Worm (Caenorhabditis elegans) whole organism, late embryonic: ENCODE measurements around the gene hsp-16.41.

Source experiments
- ama-1 ChIP-seq: fragments of 150-350 bp; optimal IDR thresholded peaks from 2 replicates; lab custom pipeline; 2014
- ceh-6 ChIP-seq: fragments of 200-800 bp; sonication (Bioruptor generic); optimal IDR thresholded peaks from 2 replicates; lab custom pipeline; 2018; ENCODE audit warnings: mild to moderate bottlenecking, missing genetic modification characterization, missing compliant biosample characterization
- ceh-9 ChIP-seq: sonication (generic microtip); optimal IDR thresholded peaks from 2 replicates; lab custom pipeline; 2016; ENCODE audit warnings: mild to moderate bottlenecking, missing genetic modification characterization, inconsistent platforms, missing compliant biosample characterization
- eyg-1 ChIP-seq: sonication (generic microtip); optimal IDR thresholded peaks from 2 replicates; lab custom pipeline; 2016; ENCODE audit warnings: missing genotype, missing genetic modification characterization, missing compliant biosample characterization
- fkh-10 ChIP-seq: fragments of 150-350 bp; optimal IDR thresholded peaks from 2 replicates; lab custom pipeline; 2014; ENCODE audit warnings: missing biosample characterization, missing genetic modification reagents, missing genetic modification characterization
- hlh-30 ChIP-seq: sonication (generic microtip); optimal IDR thresholded peaks from 2 replicates; lab custom pipeline; 2017; ENCODE audit warnings: antibody characterized with exemption, missing genetic modification characterization, missing compliant biosample characterization; ENCODE audit not compliant: insufficient read depth
- lim-6 ChIP-seq: sonication (generic microtip); optimal IDR thresholded peaks from 2 replicates; lab custom pipeline; 2016; ENCODE audit warnings: missing genetic modification characterization, missing compliant biosample characterization
- nfya-1 ChIP-seq: sonication (generic microtip); optimal IDR thresholded peaks from 2 replicates; lab custom pipeline; 2017; ENCODE audit warnings: missing genetic modification characterization, mild to moderate bottlenecking, missing compliant biosample characterization, antibody characterized with exemption, moderate library complexity
- nhr-11 ChIP-seq: fragments of 150-350 bp; optimal IDR thresholded peaks from 2 replicates; lab custom pipeline; 2014; ENCODE audit warnings: missing biosample characterization, missing genetic modification characterization
- nhr-232 ChIP-seq: sonication (generic microtip); optimal IDR thresholded peaks from 2 replicates; lab custom pipeline; 2016; ENCODE audit warnings: missing genetic modification characterization, missing compliant biosample characterization
- odd-2 ChIP-seq: sonication (generic microtip); optimal IDR thresholded peaks from 2 replicates; lab custom pipeline; 2017; ENCODE audit warnings: antibody characterized with exemption, mild to moderate bottlenecking, missing genetic modification characterization, missing compliant biosample characterization
- pha-4 ChIP-seq: fragments of 150-350 bp; optimal IDR thresholded peaks from 2 replicates; lab custom pipeline; 2018; ENCODE audit warnings: missing biosample characterization, missing genetic modification reagents, missing genetic modification characterization
- pros-1 ChIP-seq: fragments of 150-350 bp; optimal IDR thresholded peaks from 2 replicates; lab custom pipeline; 2014; ENCODE audit warnings: missing biosample characterization, missing genetic modification reagents, missing genetic modification characterization
- ttx-3 ChIP-seq: sonication (generic microtip); optimal IDR thresholded peaks from 2 replicates; lab custom pipeline; 2016; ENCODE audit warnings: missing genetic modification reagents, missing genetic modification characterization, missing compliant biosample characterization

ce11 chrV:1767427-1767826 is 37.6 kb upstream of the hsp-16.41 start:
- TF ChIP-seq ama-1 (lab: Kevin White, UChicago) (no peak), nfya-1 (no peak), nhr-11 (no peak), ceh-6 (GFP tag; lab: Kevin White, UChicago) (no peak), nhr-232 (no peak), lim-6 (tag; lab: Kevin White, UChicago) (no peak), hlh-30 (tag; lab: Kevin White, UChicago) (no peak), pha-4 (no peak), ceh-9 (tag; lab: Kevin White, UChicago) (no peak), eyg-1 (tag; lab: Kevin White, UChicago) (no peak), pros-1 (tag; lab: Kevin White, UChicago) (no peak), odd-2 (tag; lab: Kevin White, UChicago) (no peak), ttx-3 (no peak), fkh-10 (GFP tag; lab: Kevin White, UChicago) (no peak)
